Worm (Caenorhabditis elegans) whole organism, midembryonic: ENCODE data around the gene ZC449.4.

Experiments
- T22C8.4 ChIP-seq: fragments of 200-800 bp; sonication (Bioruptor generic); IDR thresholded peaks from 2 replicates; pipeline ENCODE4 v1.3.6; 2022; ENCODE audit warnings: missing genetic modification characterization, missing compliant biosample characterization
- cog-1 ChIP-seq: sonication (generic microtip); optimal IDR thresholded peaks from 2 replicates; lab custom pipeline; 2016; ENCODE audit warnings: missing genetic modification characterization, missing compliant biosample characterization
- klf-2 ChIP-seq: fragments of 200-800 bp; sonication (Bioruptor generic); conservative IDR thresholded peaks from 2 replicates; pipeline ENCODE4 v1.3.6; 2022; ENCODE audit warnings: missing genetic modification reagents, missing genetic modification characterization, missing compliant biosample characterization
- tab-1 ChIP-seq: fragments of 200-800 bp; sonication (Bioruptor generic); IDR thresholded peaks from 2 replicates; pipeline ENCODE4 v1.3.6; 2022; ENCODE audit warnings: missing genetic modification characterization, missing compliant biosample characterization
- ztf-23 ChIP-seq: fragments of 200-800 bp; sonication (Bioruptor generic); IDR thresholded peaks from 2 replicates; pipeline ENCODE4 v1.3.6; 2022; ENCODE audit warnings: missing genetic modification reagents, missing genetic modification characterization, missing compliant biosample characterization

DNA sequence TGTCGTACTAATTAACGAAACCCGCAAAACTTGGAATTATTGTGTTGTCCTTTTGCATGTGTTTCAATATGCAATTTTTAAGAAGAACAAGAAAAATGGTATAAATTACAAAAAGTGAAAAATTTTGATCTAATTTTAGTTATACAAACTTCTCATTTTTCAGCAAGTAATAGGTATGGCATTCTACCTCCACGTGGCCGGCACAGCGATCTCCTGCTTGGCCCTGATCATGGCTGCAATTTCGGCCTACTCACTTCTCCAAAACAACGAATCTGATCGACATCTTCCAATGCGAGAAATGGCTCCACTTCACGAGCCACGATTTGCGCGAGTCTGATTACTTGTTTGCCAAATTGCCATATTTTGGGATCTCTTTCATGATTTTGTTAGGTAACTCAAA is 40.1 kb upstream of the ZC449.4 start:
- TF ChIP-seq cog-1 (tag; lab: Kevin White, UChicago) (no peak), klf-2 (GFP tag; lab: Robert Waterston, UW) (no peak), ztf-23 (GFP tag; lab: Robert Waterston, UW) (no peak), T22C8.4 (no peak), tab-1 (GFP tag; lab: Robert Waterston, UW) (no peak)
